Worm (Caenorhabditis elegans) whole organism, L1 larva: ENCODE results near the gene tmem-135.

Experiments
- C04F5.9 ChIP-seq: sonication (generic microtip); optimal IDR thresholded peaks from 2 replicates; lab custom pipeline; 2016; ENCODE audit warnings: missing genetic modification characterization, missing compliant biosample characterization
- C16A3.4 ChIP-seq: fragments of 150-350 bp; optimal IDR thresholded peaks from 2 replicates; lab custom pipeline; 2014; ENCODE audit warnings: missing biosample characterization, missing genetic modification characterization
- C34B4.2 ChIP-seq: sonication (generic microtip); optimal IDR thresholded peaks from 2 replicates; lab custom pipeline; 2017; ENCODE audit warnings: mild to moderate bottlenecking, missing genetic modification characterization, missing compliant biosample characterization
- Y116A8C.19 ChIP-seq: sonication (generic microtip); optimal IDR thresholded peaks from 2 replicates; lab custom pipeline; 2016; ENCODE audit warnings: missing compliant biosample characterization, missing genetic modification characterization, borderline replicate concordance
- alr-1 ChIP-seq: fragments of 200-800 bp; sonication (Bioruptor generic); optimal IDR thresholded peaks from 2 replicates; lab custom pipeline; 2018; ENCODE audit warnings: borderline replicate concordance, mild to moderate bottlenecking, missing genetic modification characterization, missing compliant biosample characterization
- blmp-1 ChIP-seq: fragments of 150-350 bp; optimal IDR thresholded peaks from 2 replicates; lab custom pipeline; 2014; ENCODE audit warnings: missing biosample characterization, missing genetic modification characterization
- ceh-63 ChIP-seq: fragments of 200-800 bp; sonication (Bioruptor generic); optimal IDR thresholded peaks from 2 replicates; lab custom pipeline; 2018; ENCODE audit warnings: mild to moderate bottlenecking, missing genetic modification characterization, missing compliant biosample characterization
- ceh-8 ChIP-seq: fragments of 200-800 bp; sonication (Bioruptor generic); optimal IDR thresholded peaks from 2 replicates; lab custom pipeline; 2018; ENCODE audit warnings: mild to moderate bottlenecking, missing genetic modification characterization, moderate library complexity, missing compliant biosample characterization
- ceh-82 ChIP-seq, 3 experiments: fragments of 150-350 bp in 1 of 3; sonication (generic microtip) in 2 of 3; optimal IDR thresholded peaks; 2 replicates each; lab custom pipeline; 2014 to 2017; ENCODE audit warnings: missing biosample characterization in 3 of 3, missing genetic modification characterization in 3 of 3
- ceh-88 ChIP-seq: fragments of 200-800 bp; sonication (Bioruptor generic); IDR thresholded peaks from 2 replicates; pipeline ENCODE4 v1.3.6; 2022; ENCODE audit warnings: missing genetic modification characterization, missing compliant biosample characterization
- ceh-90 ChIP-seq: sonication (generic microtip); optimal IDR thresholded peaks from 2 replicates; lab custom pipeline; 2016; ENCODE audit warnings: missing genetic modification characterization, missing compliant biosample characterization
- dpl-1 ChIP-seq, 3 experiments: fragments of 150-350 bp in 2 of 3; sonication (generic microtip) in 1 of 3; optimal IDR thresholded peaks; 2 replicates each; lab custom pipeline; 2014 to 2017; ENCODE audit warnings: missing biosample characterization in 3 of 3, missing genetic modification characterization in 3 of 3, missing genetic modification reagents in 3 of 3
- egl-27 ChIP-seq, 2 experiments: fragments of 150-350 bp in 1 of 2; sonication (generic microtip); optimal IDR thresholded peaks; 3 replicates each; lab custom pipeline; 2017 to 2018; ENCODE audit warnings: missing biosample characterization in 2 of 2, missing genetic modification characterization in 2 of 2, missing genetic modification reagents in 2 of 2
- fkh-10 ChIP-seq: sonication (generic microtip); optimal IDR thresholded peaks from 2 replicates; lab custom pipeline; 2017; ENCODE audit warnings: missing biosample characterization, missing genetic modification reagents, missing genetic modification characterization
- fkh-4 ChIP-seq: sonication (generic microtip); optimal IDR thresholded peaks from 2 replicates; lab custom pipeline; 2016; ENCODE audit warnings: missing compliant biosample characterization, missing genetic modification characterization, borderline replicate concordance
- fkh-8 ChIP-seq: sonication (generic microtip); optimal IDR thresholded peaks from 2 replicates; lab custom pipeline; 2016; ENCODE audit warnings: mild to moderate bottlenecking, missing genetic modification characterization, missing compliant biosample characterization
- fos-1 ChIP-seq: fragments of 150-350 bp; optimal IDR thresholded peaks from 2 replicates; lab custom pipeline; 2014; ENCODE audit warnings: missing biosample characterization, missing genetic modification characterization
- hlh-17 ChIP-seq: fragments of 200-800 bp; sonication (Bioruptor generic); optimal IDR thresholded peaks from 2 replicates; lab custom pipeline; 2018; ENCODE audit warnings: missing genetic modification characterization, mild to moderate bottlenecking, missing compliant biosample characterization, moderate library complexity, borderline replicate concordance
- isw-1 ChIP-seq: fragments of 200-800 bp; sonication (Bioruptor generic); IDR thresholded peaks from 2 replicates; pipeline ENCODE4 v1.3.6; 2022; ENCODE audit warnings: missing genetic modification characterization, missing compliant biosample characterization
- jun-1 ChIP-seq: fragments of 150-350 bp; optimal IDR thresholded peaks from 2 replicates; lab custom pipeline; 2014; ENCODE audit warnings: missing biosample characterization, missing genetic modification reagents, missing genetic modification characterization
- lin-13 ChIP-seq: fragments of 150-350 bp; optimal IDR thresholded peaks from 2 replicates; lab custom pipeline; 2014; ENCODE audit warnings: missing biosample characterization, missing genetic modification reagents, missing genetic modification characterization
- lin-14 ChIP-seq: fragments of 200-800 bp; sonication (Bioruptor generic); optimal IDR thresholded peaks from 2 replicates; lab custom pipeline; 2018; ENCODE audit warnings: mild to moderate bottlenecking, missing genetic modification characterization, moderate library complexity, missing compliant biosample characterization
- lin-15B ChIP-seq: fragments of 150-350 bp; sonication (generic microtip); optimal IDR thresholded peaks from 3 replicates; lab custom pipeline; 2014; ENCODE audit warnings: missing biosample characterization, missing genetic modification characterization
- lir-3 ChIP-seq: sonication (generic microtip); optimal IDR thresholded peaks from 2 replicates; lab custom pipeline; 2016; ENCODE audit warnings: mild to moderate bottlenecking, missing genetic modification characterization, moderate library complexity, missing compliant biosample characterization; ENCODE audit not compliant: poor library complexity
- lsy-2 ChIP-seq, 2 experiments: fragments of 150-350 bp; optimal IDR thresholded peaks; 2 replicates each; lab custom pipeline; 2014; ENCODE audit warnings: missing biosample characterization in 2 of 2, missing genetic modification characterization in 2 of 2
- mdl-1 ChIP-seq, 2 experiments: fragments of 150-350 bp; optimal IDR thresholded peaks; 2 replicates each; lab custom pipeline; 2014 to 2017; ENCODE audit warnings: missing biosample characterization in 2 of 2, missing genetic modification characterization in 2 of 2, inconsistent platforms in 1 of 2
- nhr-12 ChIP-seq: sonication (generic microtip); optimal IDR thresholded peaks from 2 replicates; lab custom pipeline; 2017; ENCODE audit warnings: missing biosample characterization, missing genetic modification characterization
- nhr-19 ChIP-seq: fragments of 200-800 bp; sonication (Bioruptor generic); conservative IDR thresholded peaks from 2 replicates; pipeline ENCODE4 v1.3.6; 2022; ENCODE audit warnings: missing genetic modification characterization, missing compliant biosample characterization
- nhr-47 ChIP-seq: sonication (generic microtip); optimal IDR thresholded peaks from 2 replicates; lab custom pipeline; 2016; ENCODE audit warnings: mild to moderate bottlenecking, missing genetic modification characterization, moderate library complexity, missing compliant biosample characterization
- nhr-76 ChIP-seq: sonication (generic microtip); optimal IDR thresholded peaks from 2 replicates; lab custom pipeline; 2017; ENCODE audit warnings: missing biosample characterization, missing genetic modification characterization
- nhr-77 ChIP-seq: fragments of 150-350 bp; optimal IDR thresholded peaks from 2 replicates; lab custom pipeline; 2014; ENCODE audit warnings: missing biosample characterization, missing genetic modification characterization
- pax-3 ChIP-seq: fragments of 200-800 bp; sonication (Bioruptor generic); optimal IDR thresholded peaks from 2 replicates; lab custom pipeline; 2018; ENCODE audit warnings: mild to moderate bottlenecking, missing genetic modification characterization, moderate library complexity, missing compliant biosample characterization
- rnt-1 ChIP-seq: sonication (generic microtip); optimal IDR thresholded peaks from 2 replicates; lab custom pipeline; 2016; ENCODE audit warnings: mild to moderate bottlenecking, missing genetic modification characterization, moderate library complexity, missing compliant biosample characterization
- snu-23 ChIP-seq: sonication (generic microtip); optimal IDR thresholded peaks from 2 replicates; lab custom pipeline; 2016; ENCODE audit warnings: missing genetic modification characterization, missing compliant biosample characterization
- sptf-1 ChIP-seq: fragments of 150-350 bp; optimal IDR thresholded peaks from 2 replicates; lab custom pipeline; 2014; ENCODE audit warnings: missing biosample characterization, missing genetic modification characterization
- sup-37 ChIP-seq: fragments of 200-800 bp; sonication (Bioruptor generic); optimal IDR thresholded peaks from 2 replicates; lab custom pipeline; 2018; ENCODE audit warnings: mild to moderate bottlenecking, missing genetic modification characterization, missing compliant biosample characterization
- swsn-7 ChIP-seq: sonication (generic microtip); optimal IDR thresholded peaks from 2 replicates; lab custom pipeline; 2016; ENCODE audit warnings: missing genetic modification characterization, missing compliant biosample characterization
- tbx-2 ChIP-seq: sonication (generic microtip); optimal IDR thresholded peaks from 2 replicates; lab custom pipeline; 2016; ENCODE audit warnings: missing genetic modification characterization, missing compliant biosample characterization
- tlp-1 ChIP-seq: fragments of 150-350 bp; optimal IDR thresholded peaks from 2 replicates; lab custom pipeline; 2014; ENCODE audit warnings: missing biosample characterization, missing genetic modification characterization
- unc-130 ChIP-seq: fragments of 150-350 bp; optimal IDR thresholded peaks from 2 replicates; lab custom pipeline; 2017; ENCODE audit warnings: missing biosample characterization, missing genetic modification characterization, inconsistent platforms
- unc-86 ChIP-seq: sonication (generic microtip); optimal IDR thresholded peaks from 2 replicates; lab custom pipeline; 2016; ENCODE audit warnings: missing genetic modification characterization, missing compliant biosample characterization
- vab-15 ChIP-seq: sonication (generic microtip); optimal IDR thresholded peaks from 2 replicates; lab custom pipeline; 2017; ENCODE audit warnings: missing genotype, mild to moderate bottlenecking, missing genetic modification characterization, missing compliant biosample characterization
- xbp-1 ChIP-seq: sonication (generic microtip); optimal IDR thresholded peaks from 2 replicates; lab custom pipeline; 2016; ENCODE audit warnings: missing genetic modification characterization, missing compliant biosample characterization
- zag-1 ChIP-seq: fragments of 150-350 bp; optimal IDR thresholded peaks from 2 replicates; lab custom pipeline; 2014; ENCODE audit warnings: missing biosample characterization, missing genetic modification characterization
- zip-4 ChIP-seq: fragments of 200-800 bp; sonication (Bioruptor generic); optimal IDR thresholded peaks from 2 replicates; lab custom pipeline; 2018; ENCODE audit warnings: mild to moderate bottlenecking, missing genetic modification characterization, moderate library complexity, missing compliant biosample characterization
- ztf-4 ChIP-seq: fragments of 150-350 bp; optimal IDR thresholded peaks from 2 replicates; lab custom pipeline; 2014; ENCODE audit warnings: missing biosample characterization, missing genetic modification characterization

The tmem-135 gene

DNA sequence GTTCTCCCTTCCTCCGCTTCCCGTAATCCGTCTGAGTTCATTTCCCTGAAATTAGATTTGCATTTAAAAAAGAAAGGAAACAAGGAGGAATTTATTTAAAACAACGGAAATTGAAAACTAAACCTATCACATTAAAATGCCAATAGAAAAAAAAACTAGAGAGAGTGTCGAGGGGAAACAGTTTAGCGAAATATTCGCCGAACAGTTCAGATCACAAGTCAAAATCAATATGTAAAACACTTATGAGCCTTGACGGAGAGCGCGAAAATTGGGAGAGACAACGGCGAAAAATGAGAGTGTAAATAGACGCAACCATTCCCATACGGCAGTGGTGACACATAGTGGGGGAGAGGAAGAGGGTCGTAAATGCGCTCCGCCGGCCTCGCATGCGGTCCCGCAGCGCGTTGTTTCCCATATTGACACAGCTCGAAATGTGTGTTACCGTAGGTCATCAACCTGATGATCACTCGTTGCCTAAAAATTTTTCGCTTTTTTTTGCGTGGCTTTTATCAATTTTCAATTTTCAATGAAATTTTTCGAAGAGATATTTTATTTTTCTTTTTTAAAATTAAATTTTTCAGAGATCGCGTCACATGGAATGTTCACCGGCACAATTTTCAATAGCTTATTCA lies 38.3 kb downstream of the tmem-135 start, which contains the start of the genes dnj-14 and glit-1 (continued):
- TF ChIP-seq ceh-8 (GFP tag; lab: Kevin White, UChicago) = peak; percentile 9
- peak; percentile 88 for TF ChIP-seq fkh-8 (tag; lab: Kevin White, UChicago)
- TF ChIP-seq dpl-1 (GFP tag; optimal IDR thresholded peaks at IDR 0.05; lab: Kevin White, UChicago) = peak; percentile 70 to 76 (median 74)
- TF ChIP-seq xbp-1 (tag; lab: Kevin White, UChicago) = peak; percentile 95
- TF ChIP-seq rnt-1 (tag; lab: Kevin White, UChicago) = peak; percentile 89
- peak; percentile 25 for TF ChIP-seq C04F5.9
- TF ChIP-seq fkh-4 (tag; lab: Kevin White, UChicago) = no peak
- TF ChIP-seq tbx-2 (tag; lab: Kevin White, UChicago) = peak; percentile 90
- TF ChIP-seq sup-37 (GFP tag; lab: Kevin White, UChicago) = peak; percentile 26
- TF ChIP-seq lin-13 (GFP tag; lab: Kevin White, UChicago) = peak; percentile 80
- peak; percentile 94 for TF ChIP-seq lin-14
- no peak for TF ChIP-seq ceh-63
- TF ChIP-seq nhr-47 (tag; lab: Kevin White, UChicago) = peak; percentile 87
- TF ChIP-seq fkh-10 (GFP tag; lab: Kevin White, UChicago) = peak; percentile 62
- TF ChIP-seq fos-1 (tag; lab: Kevin White, UChicago) = peak; percentile 78
- no peak for TF ChIP-seq zag-1 (tag; lab: Kevin White, UChicago)
- peak; percentile 92 for TF ChIP-seq C16A3.4 (tag; lab: Kevin White, UChicago)
- peak; percentile 74 for TF ChIP-seq unc-86 (tag; lab: Kevin White, UChicago)
- peak; percentile 78 to 96 (median 80) for TF ChIP-seq ceh-82 (tag; optimal IDR thresholded peaks at IDR 0.05; lab: Kevin White, UChicago)
- peak; percentile 95 for TF ChIP-seq snu-23 (GFP tag; lab: Kevin White, UChicago)
- TF ChIP-seq nhr-19 = peak; percentile 87
- no peak for TF ChIP-seq tlp-1 (tag; lab: Kevin White, UChicago)
- TF ChIP-seq ceh-90 = no peak
- peak; percentile 86 for TF ChIP-seq isw-1 (GFP tag; lab: Robert Waterston, UW)
- no peak for TF ChIP-seq alr-1 (tag; lab: Kevin White, UChicago)
- TF ChIP-seq swsn-7 (tag; lab: Kevin White, UChicago) = peak; percentile 89
- peak; percentile 92 for TF ChIP-seq lin-15B (tag; lab: Kevin White, UChicago)
- peak; percentile 79 for TF ChIP-seq blmp-1 (tag; lab: Kevin White, UChicago)
- peak; percentile 71 for TF ChIP-seq unc-130
- TF ChIP-seq lsy-2 (tag; optimal IDR thresholded peaks at IDR 0.05; lab: Kevin White, UChicago) = peak; percentile 98 to 99
- no peak for TF ChIP-seq hlh-17 (GFP tag; lab: Kevin White, UChicago)
- TF ChIP-seq zip-4 = peak; percentile 21
- TF ChIP-seq nhr-76 (tag; lab: Kevin White, UChicago) = no peak
- TF ChIP-seq C34B4.2 = no peak
- peak; percentile 66 for TF ChIP-seq ztf-4
- no peak for TF ChIP-seq sptf-1 (tag; lab: Kevin White, UChicago)
- TF ChIP-seq jun-1 (tag; lab: Kevin White, UChicago) = peak; percentile 91
- TF ChIP-seq nhr-12 (tag; lab: Kevin White, UChicago) = no peak
- peak in 1 of 2 experiments; percentile 88 for TF ChIP-seq mdl-1 (tag; optimal IDR thresholded peaks at IDR 0.05; lab: Kevin White, UChicago)
- TF ChIP-seq egl-27 (tag; optimal IDR thresholded peaks at IDR 0.05; lab: Kevin White, UChicago) = peak in 1 of 2 experiments; percentile 4
- no peak for TF ChIP-seq Y116A8C.19 (tag; lab: Kevin White, UChicago)
- peak; percentile 71 for TF ChIP-seq pax-3
- peak; percentile 62; the same call in 1 of the 2 replicates for TF ChIP-seq ceh-88 (GFP tag; lab: Robert Waterston, UW)
- TF ChIP-seq nhr-77 (tag; lab: Kevin White, UChicago) = peak; percentile 93
- TF ChIP-seq vab-15 = peak; percentile 73
- peak; percentile 68 for TF ChIP-seq lir-3 (tag; lab: Kevin White, UChicago)
